Fruit fly (Drosophila melanogaster): ENCODE results near the gene Taf10b.

dm6 chr2L:2752460-2753411, 14.9 kb downstream of the Taf10b start, which contains the start of gene Pgk:
- no peak for TF ChIP-seq CG8478 (optimal IDR thresholded peaks at IDR 0.05)
- TF ChIP-seq CTCF (optimal IDR thresholded peaks at IDR 0.05): no peak
